Fruit fly (Drosophila melanogaster) S2 (cell line): Measurements from ENCODE around the gene Glg1.
A peak's percentile ranks its signal among the peaks of the same experiment; 100 is the strongest.

ENCODE experiments used
- CG8478 ChIP-seq: fragments of >200 bp; optimal IDR thresholded peaks from 2 replicates; lab custom pipeline; 2018
- CTCF ChIP-seq, 2 experiments: fragments of >200 bp; optimal IDR thresholded peaks; 2 replicates each; lab custom pipeline; 2018

Glg1 gene

DNA sequence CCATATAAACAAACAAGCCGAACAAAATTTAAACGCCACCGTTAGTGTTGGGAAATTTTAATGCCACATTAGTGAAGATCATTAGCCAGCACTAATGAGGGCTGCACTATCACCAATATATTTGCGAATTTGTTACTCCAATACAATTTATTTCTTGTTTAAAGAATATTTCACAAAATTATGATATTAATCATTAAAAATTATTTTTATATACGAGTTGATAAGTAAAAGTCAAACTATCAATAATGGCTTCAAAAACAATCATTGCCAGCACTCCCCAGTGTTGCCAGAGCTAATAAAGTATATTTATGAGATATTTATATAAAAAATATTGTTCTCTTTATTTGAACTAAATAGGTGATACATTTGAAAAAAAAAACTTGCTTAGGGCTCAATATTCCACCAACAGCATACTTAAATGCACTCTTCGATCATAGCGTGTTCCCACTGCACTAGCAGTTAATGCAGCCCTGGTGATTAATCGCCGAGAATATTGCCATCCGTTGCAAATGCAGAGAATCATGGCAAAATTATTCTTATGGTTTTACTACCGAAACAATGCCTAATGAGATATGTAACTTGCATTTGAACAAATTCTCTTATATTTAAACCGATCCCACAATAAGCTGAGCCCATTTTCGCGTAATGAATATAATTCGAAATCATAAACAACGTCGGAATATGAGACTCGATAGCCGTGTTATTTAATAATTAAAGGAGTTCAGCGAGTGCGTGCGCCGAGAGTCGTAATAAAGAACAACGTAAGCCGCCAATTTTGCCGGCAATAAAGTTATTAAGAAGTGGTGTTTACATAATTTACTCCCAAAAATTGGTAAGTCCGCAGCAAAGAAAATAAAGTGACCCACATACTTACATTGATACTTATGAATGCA is 8.7 kb upstream of the Glg1 start, which contains the start of the genes SAK and Cdk12:
Gene SAK, minus strand, starts transcription at position 65 of the 893 bp plus-strand sequence.
Gene Cdk12, plus strand, starts transcription at position 484 of the 893 bp plus-strand sequence.
- TF ChIP-seq CG8478 (lab: Kevin White, UChicago) (no peak), CTCF (optimal IDR thresholded peaks at IDR 0.05; lab: Kevin White, UChicago) (no peak)

DNA sequence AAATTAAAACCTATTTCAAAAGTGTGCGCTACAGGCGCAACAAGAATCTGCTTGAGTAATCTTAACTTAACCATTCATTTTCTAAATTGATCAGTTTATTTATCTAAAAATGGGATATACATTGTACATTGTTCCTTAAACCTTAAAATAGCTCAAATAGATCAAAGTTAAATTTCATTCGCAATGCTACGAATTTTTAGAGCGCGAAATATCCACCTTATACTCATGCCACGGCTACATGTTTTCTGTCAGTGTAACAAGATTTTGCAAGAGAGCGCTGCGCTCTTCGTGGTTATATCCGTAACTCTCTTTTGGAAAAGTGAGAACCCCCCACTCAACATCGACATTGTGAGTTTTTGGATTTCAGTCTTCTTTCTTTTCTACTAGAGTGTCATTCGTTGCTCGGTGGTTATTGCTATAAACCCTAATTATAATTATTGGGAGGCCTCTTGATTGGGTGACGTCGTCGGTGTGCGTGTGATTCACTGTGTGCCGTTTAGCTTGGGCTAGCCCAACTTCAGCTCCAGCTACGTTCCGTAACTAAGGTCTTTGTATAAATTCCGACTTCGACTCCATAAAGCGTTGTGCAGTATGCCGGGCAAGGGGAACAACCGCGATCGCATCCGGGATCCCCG is 2.3 kb upstream of the Glg1 start:
- TF ChIP-seq CTCF (optimal IDR thresholded peaks at IDR 0.05; lab: Kevin White, UChicago): no peak
- no peak for TF ChIP-seq CG8478 (lab: Kevin White, UChicago)

DNA sequence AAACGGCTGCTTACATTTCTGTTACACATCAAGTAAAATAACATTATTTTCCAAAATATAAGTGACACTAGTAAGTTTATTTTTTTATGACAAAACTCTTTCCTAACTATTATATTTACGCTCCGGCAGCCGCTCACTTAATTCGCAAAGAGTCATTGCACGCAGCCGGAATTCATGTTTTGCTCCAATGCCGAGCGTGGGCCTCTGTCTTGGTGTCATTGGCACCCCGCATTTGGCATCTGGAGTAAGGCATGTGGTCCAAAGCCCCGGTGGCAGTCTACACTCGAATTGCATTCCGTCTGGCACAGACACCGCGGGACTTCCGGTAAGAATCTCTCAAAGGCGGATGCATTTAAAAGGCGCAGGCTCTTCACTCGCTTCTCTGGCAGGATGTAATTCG is 1.3 kb upstream of the Glg1 start:
- TF ChIP-seq CG8478 (lab: Kevin White, UChicago): no peak
- no peak for TF ChIP-seq CTCF (optimal IDR thresholded peaks at IDR 0.05; lab: Kevin White, UChicago)

DNA sequence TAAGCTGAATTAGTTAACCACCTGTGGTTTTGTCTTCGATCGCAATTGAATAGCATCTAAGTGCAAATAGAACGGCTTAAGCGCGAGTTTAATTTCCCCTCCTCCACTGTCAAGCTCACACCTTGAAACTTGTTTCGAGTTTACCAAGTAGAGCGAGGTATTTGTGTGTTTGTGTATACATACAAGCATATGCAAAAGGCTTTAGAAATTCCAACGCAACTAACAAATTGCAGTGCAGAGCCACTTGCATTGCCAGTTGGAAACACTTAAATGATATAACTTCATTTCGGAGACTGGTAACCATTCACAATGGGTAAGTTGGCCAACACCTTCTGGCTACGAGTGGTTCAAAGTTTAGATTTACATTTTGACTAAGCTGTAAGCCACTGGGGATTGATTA is 617 bp upstream of the Glg1 start:
- TF ChIP-seq CTCF (optimal IDR thresholded peaks at IDR 0.05; lab: Kevin White, UChicago): no peak
- TF ChIP-seq CG8478 (lab: Kevin White, UChicago): no peak

DNA sequence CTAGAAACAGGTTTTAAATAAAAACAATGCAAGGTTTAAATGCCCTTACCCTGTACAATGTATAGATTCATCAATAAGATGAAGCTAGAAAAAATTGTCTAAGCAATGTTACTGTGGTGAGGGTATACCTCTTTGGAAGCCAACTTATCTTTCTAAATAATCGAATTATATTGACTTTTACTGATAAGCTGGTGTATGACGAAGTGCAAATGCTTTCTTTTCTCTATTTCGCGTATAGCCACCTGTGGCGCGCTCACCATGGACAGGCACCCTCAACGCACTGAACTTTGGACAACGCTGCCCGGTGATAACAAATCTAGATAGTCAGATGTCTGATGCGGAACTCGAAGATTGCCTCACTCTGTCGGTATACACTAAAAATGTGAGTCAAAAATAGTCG is 5.4 kb downstream of the Glg1 start:
- TF ChIP-seq CTCF (optimal IDR thresholded peaks at IDR 0.05; lab: Kevin White, UChicago): no peak

DNA sequence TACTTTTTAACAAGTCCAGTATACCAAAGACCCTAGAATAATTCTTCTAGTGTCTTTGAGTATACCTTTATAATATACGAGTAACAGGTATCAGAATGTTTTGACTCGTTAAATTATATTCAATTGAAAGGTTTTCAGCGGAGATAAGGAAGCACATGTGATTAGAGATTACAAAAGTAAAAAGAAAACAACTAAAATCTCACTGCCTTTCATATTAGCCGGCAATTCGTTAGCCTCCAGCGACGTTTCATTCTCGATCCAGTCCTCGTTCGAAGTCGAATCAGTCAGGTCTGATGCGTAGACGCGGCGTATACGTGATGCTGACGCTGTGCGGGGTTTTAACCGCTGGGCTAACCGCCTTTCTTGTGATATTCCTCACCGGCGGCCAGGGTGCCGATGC is 6.2 kb downstream of the Glg1 start, which contains the start of gene Est-Q:
Gene Est-Q, plus strand, starts transcription at position 250 of the 400 bp plus-strand sequence.
- TF ChIP-seq CTCF (optimal IDR thresholded peaks at IDR 0.05; lab: Kevin White, UChicago): no peak
- TF ChIP-seq CG8478 (lab: Kevin White, UChicago): no peak

DNA sequence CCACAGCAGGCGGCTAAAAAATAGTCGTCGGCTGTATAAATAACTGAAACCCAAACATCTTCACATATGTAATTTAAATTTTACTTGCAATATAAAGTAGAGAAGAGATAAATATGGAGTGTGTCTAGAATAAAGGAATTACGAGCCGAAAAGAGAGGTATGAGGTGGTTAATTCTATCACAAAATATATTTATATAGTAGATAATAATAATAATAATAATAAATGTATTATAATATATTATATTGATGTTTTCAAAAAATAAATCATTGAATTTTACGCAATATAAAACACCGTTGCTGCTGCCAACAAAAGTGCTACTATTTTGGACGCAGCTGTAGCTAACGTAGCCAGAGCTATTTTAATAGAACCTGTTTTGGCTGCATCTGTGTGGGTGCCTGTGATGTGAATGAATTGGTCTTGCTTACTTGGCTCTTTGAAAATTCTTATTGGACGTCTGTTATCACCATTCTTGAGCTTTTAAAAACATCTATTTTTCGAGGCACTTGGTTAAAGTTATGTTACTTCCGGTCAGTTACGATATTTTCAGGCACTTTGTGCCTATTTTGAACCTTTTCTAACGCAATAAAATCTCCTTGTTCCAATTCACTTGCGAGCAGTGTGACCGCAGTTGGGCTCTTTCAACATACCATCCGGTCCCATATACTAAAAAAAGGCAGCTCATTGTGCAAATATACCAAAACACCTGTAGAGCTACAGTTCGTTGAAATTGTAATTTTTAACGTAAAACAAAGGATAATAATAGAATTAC is 10.3 kb downstream of the Glg1 start, which contains the start of gene Hr78:
Gene Hr78, minus strand, starts transcription at position 630 of the 770 bp plus-strand sequence.
- no peak for TF ChIP-seq CTCF (optimal IDR thresholded peaks at IDR 0.05; lab: Kevin White, UChicago)
- no peak for TF ChIP-seq CG8478 (lab: Kevin White, UChicago)

DNA sequence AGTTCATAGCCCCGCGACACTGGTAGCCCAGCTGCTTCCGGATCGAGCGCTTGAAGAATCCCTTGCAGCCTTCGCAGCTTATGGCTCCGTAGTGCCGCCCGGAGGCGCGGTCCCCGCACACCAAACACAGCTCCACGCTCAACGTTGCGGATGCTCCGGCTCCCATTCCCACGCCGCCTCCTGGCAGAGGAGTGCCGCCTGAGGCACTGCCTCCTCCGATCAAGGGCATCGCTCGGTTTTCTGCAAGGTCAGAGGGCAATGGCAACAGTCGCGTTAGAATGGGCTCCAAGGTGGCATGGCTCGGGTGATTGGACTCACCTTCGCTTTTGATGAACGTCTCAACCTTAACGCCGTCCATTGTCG is 10.9 kb downstream of the Glg1 start:
- TF ChIP-seq CG8478 (lab: Kevin White, UChicago): no peak
- TF ChIP-seq CTCF (optimal IDR thresholded peaks at IDR 0.05; lab: Kevin White, UChicago): no peak

DNA sequence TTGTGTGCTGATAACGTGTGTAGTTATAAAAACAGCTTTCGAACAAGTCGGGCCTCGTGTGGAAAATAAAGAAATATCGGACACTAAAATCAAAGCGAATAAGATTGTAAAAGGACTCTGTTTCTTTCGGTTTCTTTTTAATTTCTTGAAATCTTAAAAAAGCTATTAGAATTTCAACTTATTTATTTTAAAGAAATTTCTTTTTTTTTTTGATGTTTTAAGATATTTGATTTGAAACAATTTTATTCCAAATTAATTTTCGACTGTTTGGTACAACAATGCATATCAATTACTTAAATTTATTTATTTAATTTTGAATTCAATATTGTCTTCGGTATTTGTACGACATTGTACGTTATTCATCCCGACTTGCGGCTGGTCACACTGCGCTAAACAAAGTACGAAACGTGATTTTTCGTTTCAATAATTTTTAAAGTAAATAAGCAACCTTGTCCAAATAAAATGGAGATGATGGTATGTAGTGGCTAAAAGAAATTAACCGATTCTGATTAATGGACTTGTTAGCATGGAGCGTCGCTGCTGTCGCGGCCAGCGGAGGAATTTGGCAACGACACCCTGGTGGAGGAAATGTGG is 14.5 kb downstream of the Glg1 start, which contains the start of the genes CG7202 and CG7519:
Gene CG7202, minus strand, starts transcription at position 51 of the 594 bp plus-strand sequence.
Gene CG7519, plus strand, starts transcription at position 361 of the 594 bp plus-strand sequence.
- no peak for TF ChIP-seq CG8478 (lab: Kevin White, UChicago)
- TF ChIP-seq CTCF (optimal IDR thresholded peaks at IDR 0.05; lab: Kevin White, UChicago): no peak

DNA sequence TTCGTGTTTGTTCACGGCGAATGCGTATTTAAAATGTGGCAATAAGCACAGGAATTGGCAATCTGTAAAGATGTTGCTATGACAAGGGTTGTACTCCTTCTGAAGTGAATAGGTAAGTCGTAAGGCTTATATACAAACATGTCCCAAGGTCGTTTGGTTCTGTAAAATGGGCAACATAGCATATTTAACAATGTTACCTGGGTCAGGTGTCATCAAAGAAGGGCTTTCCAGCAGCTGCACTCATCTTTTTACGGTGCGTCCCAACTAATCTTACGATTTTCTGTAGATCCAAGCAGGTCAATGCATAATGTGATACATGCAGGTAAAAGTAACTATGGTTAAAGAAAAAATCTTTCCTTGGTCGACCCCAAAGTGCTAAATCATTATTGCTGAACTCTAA is 16.9 kb downstream of the Glg1 start, which contains the start of gene Neu2:
Gene Neu2, minus strand, starts transcription at position 101 of the 400 bp plus-strand sequence.
- TF ChIP-seq CG8478 (lab: Kevin White, UChicago) (no peak), CTCF (optimal IDR thresholded peaks at IDR 0.05; lab: Kevin White, UChicago) (no peak)

DNA sequence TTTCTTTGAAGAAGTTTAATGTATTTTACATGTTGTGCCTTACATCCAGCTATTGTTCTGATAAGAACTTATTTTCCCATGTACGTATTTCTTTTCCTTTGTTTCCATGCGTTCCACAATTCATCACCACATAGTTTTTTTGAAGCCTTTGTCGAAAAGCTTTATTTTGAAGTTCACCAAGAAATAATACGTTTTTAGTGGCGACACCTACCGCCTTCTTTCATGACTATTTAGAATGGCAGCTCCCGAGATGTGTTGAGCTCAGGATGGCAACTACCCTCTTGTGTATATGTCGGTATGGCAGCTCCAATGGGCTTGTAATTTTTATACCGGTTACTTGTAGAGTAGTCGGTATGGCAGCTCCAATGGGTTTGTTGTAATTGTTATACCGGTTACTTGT is 23.5 kb downstream of the Glg1 start:
- TF ChIP-seq CG8478 (lab: Kevin White, UChicago): no peak
- TF ChIP-seq CTCF (optimal IDR thresholded peaks at IDR 0.05; lab: Kevin White, UChicago): peak; percentile 99

DNA sequence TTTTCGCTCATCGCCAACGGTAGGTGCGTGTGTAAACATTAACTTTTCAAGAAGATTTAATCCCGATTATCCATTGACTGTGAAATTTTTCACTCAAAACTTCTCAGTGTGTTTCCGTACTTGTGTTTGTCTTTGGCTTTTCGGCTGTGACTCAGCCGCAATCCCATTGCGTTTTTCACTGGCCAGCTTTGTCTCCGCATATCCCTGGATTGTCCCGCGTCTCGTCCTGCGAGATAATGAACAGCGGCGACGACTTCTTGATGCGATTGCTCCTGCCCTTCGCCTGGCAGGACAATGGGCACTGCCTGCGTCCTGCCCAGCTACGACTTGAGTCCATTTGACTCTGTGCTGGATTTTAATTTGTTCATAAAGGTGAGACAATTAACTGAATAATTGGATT is 25.2 kb downstream of the Glg1 start:
- no peak for TF ChIP-seq CG8478 (lab: Kevin White, UChicago)
- no peak for TF ChIP-seq CTCF (optimal IDR thresholded peaks at IDR 0.05; lab: Kevin White, UChicago)

DNA sequence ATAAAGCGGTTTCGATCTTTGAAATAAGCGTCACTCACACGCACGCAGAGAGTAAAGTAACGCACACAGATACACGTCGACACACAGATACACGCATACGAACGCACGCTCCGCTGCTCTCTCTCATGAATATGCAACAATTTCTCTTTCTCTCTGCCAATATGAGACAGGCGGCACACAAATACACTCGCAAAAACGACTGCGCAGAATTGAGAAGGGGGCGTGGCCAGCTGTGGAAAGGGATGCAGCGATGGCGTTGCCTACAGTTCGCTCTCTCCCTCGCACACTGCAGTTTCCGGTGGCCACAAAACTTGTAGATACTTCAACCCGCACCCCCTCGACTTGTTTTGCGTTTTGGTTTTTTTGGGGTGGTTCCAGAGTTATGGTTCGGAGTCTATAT is 27.7 kb downstream of the Glg1 start:
- TF ChIP-seq CTCF (optimal IDR thresholded peaks at IDR 0.05; lab: Kevin White, UChicago): no peak
- no peak for TF ChIP-seq CG8478 (lab: Kevin White, UChicago)

DNA sequence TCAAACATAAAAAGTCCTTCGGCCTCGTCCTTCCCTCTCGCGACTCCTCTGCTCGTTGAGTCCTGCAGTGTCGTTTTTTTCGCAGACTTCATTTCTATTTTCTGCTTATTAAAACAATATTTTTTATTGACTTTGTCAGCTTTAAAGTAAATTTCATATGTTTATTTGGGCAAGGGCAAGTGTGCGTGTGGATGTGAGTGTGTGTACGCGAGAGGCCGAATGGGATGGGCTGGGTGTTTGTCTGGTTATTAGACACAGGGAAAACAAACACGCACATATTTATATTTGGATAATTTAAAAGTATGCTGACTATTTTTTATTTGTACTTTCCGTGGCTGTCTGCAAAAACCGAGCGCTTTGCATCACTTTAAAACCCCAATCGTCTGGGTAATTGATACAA is 29.5 kb downstream of the Glg1 start:
- no peak for TF ChIP-seq CG8478 (lab: Kevin White, UChicago)
- no peak for TF ChIP-seq CTCF (optimal IDR thresholded peaks at IDR 0.05; lab: Kevin White, UChicago)
